Worm (Caenorhabditis elegans): ENCODE data around the gene pcca-1.

DNA sequence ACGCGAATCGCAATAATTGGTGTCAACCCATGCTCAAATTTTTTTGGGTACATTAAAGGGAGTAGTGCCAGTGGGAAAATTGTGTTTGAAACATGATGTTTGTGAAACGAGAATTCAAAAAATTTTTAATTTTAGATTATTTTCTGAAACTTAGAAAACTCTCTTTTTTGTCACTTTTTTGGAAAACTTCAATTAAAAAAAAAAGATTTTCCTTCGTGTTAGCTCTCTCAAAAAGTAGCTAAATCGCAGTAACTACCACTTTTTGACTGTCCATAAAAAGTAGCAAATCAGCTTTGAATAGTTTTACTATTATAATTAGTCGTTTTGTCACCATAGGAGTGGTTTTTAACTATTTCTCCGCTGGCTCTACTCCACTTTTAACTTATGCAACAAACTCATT, 20.4 kb downstream of the pcca-1 start:
- no peak for TF ChIP-seq elt-1 (tag; optimal IDR thresholded peaks at IDR 0.05; ENCODE audit: borderline replicate concordance, insufficient read depth)
- no peak for TF ChIP-seq nhr-12 (tag; optimal IDR thresholded peaks at IDR 0.05)
- TF ChIP-seq ceh-43 (GFP tag; optimal IDR thresholded peaks at IDR 0.05) = no peak
- TF ChIP-seq nhr-76 (tag; optimal IDR thresholded peaks at IDR 0.05) = no peak
- no peak for TF ChIP-seq mab-5 (tag; optimal IDR thresholded peaks at IDR 0.05)
- TF ChIP-seq mep-1 (tag; optimal IDR thresholded peaks at IDR 0.05) = no peak
- no peak for TF ChIP-seq sptf-1 (tag; optimal IDR thresholded peaks at IDR 0.05)
- no peak for TF ChIP-seq unc-39 (tag; optimal IDR thresholded peaks at IDR 0.05)
- TF ChIP-seq nhr-237 (tag; optimal IDR thresholded peaks at IDR 0.05) = no peak
- TF ChIP-seq snpc-4 (tag; optimal IDR thresholded peaks at IDR 0.05) = no peak
- TF ChIP-seq ztf-11 (tag; optimal IDR thresholded peaks at IDR 0.05) = no peak
- no peak for TF ChIP-seq mls-2 (tag; optimal IDR thresholded peaks at IDR 0.05)
- TF ChIP-seq lsy-2 (tag; optimal IDR thresholded peaks at IDR 0.05) = no peak
- TF ChIP-seq pha-4 (tag; optimal IDR thresholded peaks at IDR 0.05) = no peak

All from whole organism, mixed stage, embryonic.